Worm (Caenorhabditis elegans) whole organism, early embryonic: Measurements from ENCODE around the gene C08B6.6.

ENCODE experiments used
- B0310.2 ChIP-seq: sonication (generic microtip); optimal IDR thresholded peaks from 2 replicates; lab custom pipeline; 2016; ENCODE audit warnings: mild to moderate bottlenecking, missing genetic modification characterization, missing compliant biosample characterization
- F13C5.2 ChIP-seq: sonication (generic microtip); optimal IDR thresholded peaks from 2 replicates; lab custom pipeline; 2017; ENCODE audit warnings: mild to moderate bottlenecking, missing genetic modification characterization, inconsistent platforms, missing compliant biosample characterization
- aly-1 ChIP-seq: sonication (generic microtip); optimal IDR thresholded peaks from 2 replicates; lab custom pipeline; 2016; ENCODE audit warnings: missing genetic modification characterization, missing compliant biosample characterization
- ama-1 ChIP-seq: fragments of 150-350 bp; optimal IDR thresholded peaks from 2 replicates; lab custom pipeline; 2014
- ceh-13 ChIP-seq: fragments of 200-800 bp; sonication (Bioruptor generic); optimal IDR thresholded peaks from 2 replicates; lab custom pipeline; 2018; ENCODE audit warnings: mild to moderate bottlenecking, missing genetic modification characterization, missing compliant biosample characterization
- ceh-36 ChIP-seq: sonication (generic microtip); optimal IDR thresholded peaks from 2 replicates; lab custom pipeline; 2016; ENCODE audit warnings: missing genetic modification characterization, inconsistent platforms, missing compliant biosample characterization
- ets-7 ChIP-seq: sonication (generic microtip); optimal IDR thresholded peaks from 2 replicates; lab custom pipeline; 2016; ENCODE audit warnings: missing genotype, missing genetic modification characterization, missing compliant biosample characterization
- flt-1 ChIP-seq: fragments of 200-800 bp; sonication (Bioruptor generic); IDR thresholded peaks from 2 replicates; pipeline ENCODE4 v1.3.6; 2022; ENCODE audit warnings: missing genetic modification characterization, missing compliant biosample characterization
- hmbx-1 ChIP-seq: sonication (generic microtip); optimal IDR thresholded peaks from 2 replicates; lab custom pipeline; 2016; ENCODE audit warnings: mild to moderate bottlenecking, missing genetic modification characterization, missing compliant biosample characterization
- hmg-4 ChIP-seq: fragments of 200-800 bp; sonication (Bioruptor generic); optimal IDR thresholded peaks from 2 replicates; lab custom pipeline; 2018; ENCODE audit warnings: mild to moderate bottlenecking, missing genetic modification characterization, missing compliant biosample characterization
- hnd-1 ChIP-seq: sonication (generic microtip); optimal IDR thresholded peaks from 2 replicates; lab custom pipeline; 2016; ENCODE audit warnings: missing genetic modification characterization, missing compliant biosample characterization
- pes-1 ChIP-seq: fragments of 200-800 bp; sonication (Bioruptor generic); IDR thresholded peaks from 2 replicates; pipeline ENCODE4 v1.3.6; 2022; ENCODE audit warnings: missing genetic modification reagents, missing genetic modification characterization, missing compliant biosample characterization
- scrt-1 ChIP-seq: fragments of 200-800 bp; sonication (Bioruptor generic); IDR thresholded peaks from 2 replicates; pipeline ENCODE4 v1.3.6; 2022; ENCODE audit warnings: missing genetic modification characterization, missing compliant biosample characterization
- sea-1 ChIP-seq: fragments of 200-800 bp; sonication (Bioruptor generic); conservative IDR thresholded peaks from 2 replicates; pipeline ENCODE4 v1.3.6; 2022; ENCODE audit warnings: missing genetic modification characterization, missing compliant biosample characterization
- tbx-11 ChIP-seq: fragments of 200-800 bp; sonication (Bioruptor generic); IDR thresholded peaks from 2 replicates; pipeline ENCODE4 v1.3.6; 2022; ENCODE audit warnings: missing genetic modification characterization, missing compliant biosample characterization
- tbx-37 ChIP-seq: fragments of 200-800 bp; sonication (Bioruptor generic); conservative IDR thresholded peaks from 2 replicates; pipeline ENCODE4 v1.3.6; 2022; ENCODE audit warnings: missing genetic modification reagents, missing genetic modification characterization, missing compliant biosample characterization
- tra-4 ChIP-seq: sonication (generic microtip); optimal IDR thresholded peaks from 2 replicates; lab custom pipeline; 2017; ENCODE audit warnings: missing genetic modification characterization, missing compliant biosample characterization

C08B6.6 gene

DNA sequence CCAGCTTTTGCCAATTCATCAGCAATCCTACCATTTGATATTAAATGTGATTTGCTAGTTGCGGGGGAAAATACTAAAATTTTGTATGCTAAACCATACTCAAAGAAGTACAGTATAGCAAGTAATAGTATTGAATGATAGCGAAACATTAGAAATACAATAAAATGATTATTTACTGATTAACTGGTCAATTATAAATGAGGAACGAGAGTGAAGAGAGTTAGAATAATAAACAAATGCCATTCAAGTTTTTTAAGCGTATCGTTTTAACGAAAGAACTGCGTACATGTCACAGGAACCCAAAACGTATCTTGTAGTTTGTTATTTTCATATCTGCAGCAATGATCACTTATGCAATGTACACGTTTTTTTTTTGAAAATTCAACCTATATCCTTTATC, 25.0 kb upstream of the C08B6.6 start, which contains the start of gene ugt-47:
TSS of gene ugt-47 (minus strand) at position 169 of the 400 bp plus-strand sequence.
- TF ChIP-seq hnd-1 = no peak
- no peak for TF ChIP-seq ets-7 (tag; lab: Kevin White, UChicago)
- no peak for TF ChIP-seq ama-1 (lab: Kevin White, UChicago)

DNA sequence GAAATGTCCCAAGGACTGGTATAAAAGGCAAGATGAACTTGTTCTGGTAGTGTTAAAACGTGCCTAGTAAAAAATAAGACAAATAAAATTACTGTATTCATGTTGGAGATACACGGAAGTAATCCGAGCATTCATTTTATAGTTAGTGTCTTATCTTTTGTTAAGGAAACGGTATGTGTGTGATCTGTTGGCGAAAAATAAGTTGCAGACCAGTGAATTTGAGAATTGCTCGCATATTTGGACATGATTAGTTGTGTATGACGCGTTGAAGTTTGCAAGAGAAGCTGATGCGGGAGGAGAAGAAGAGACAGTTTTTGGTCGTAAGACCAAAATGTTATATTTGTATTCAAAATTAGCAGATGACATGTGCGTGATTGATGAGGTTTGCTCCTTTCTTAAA, 21.5 kb upstream of the C08B6.6 start, which contains the start of gene C08B6.14:
TSS of gene C08B6.14 (minus strand) at position 101 of the 400 bp plus-strand sequence.
- TF ChIP-seq aly-1 = no peak
- no peak for TF ChIP-seq ama-1 (lab: Kevin White, UChicago)
- TF ChIP-seq sea-1 = no peak
- TF ChIP-seq pes-1 = no peak
- no peak for TF ChIP-seq hnd-1

DNA sequence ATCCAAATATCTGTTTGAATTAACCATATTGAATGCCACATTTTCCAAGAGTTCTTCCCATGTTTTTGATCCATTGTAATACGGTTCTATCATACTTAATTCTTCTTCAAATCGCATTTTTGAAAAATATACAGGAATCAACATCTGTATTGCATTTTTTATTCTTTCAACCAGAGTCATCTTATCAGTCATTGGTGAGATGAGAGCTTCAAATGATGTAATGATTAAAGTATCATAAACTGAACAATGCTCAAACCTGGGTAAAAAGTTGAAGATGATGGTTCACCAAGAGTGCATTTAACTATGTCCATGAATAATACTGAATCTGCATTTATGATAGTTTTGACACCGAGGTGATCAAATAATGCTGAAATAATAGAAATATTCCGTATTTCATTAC, 19.6 kb upstream of the C08B6.6 start:
- TF ChIP-seq F13C5.2 (no peak), ceh-13 (GFP tag; lab: Kevin White, UChicago) (no peak), B0310.2 (no peak), scrt-1 (GFP tag; lab: Robert Waterston, UW) (no peak), hnd-1 (no peak), aly-1 (no peak), ets-7 (tag; lab: Kevin White, UChicago) (no peak), ceh-36 (tag; lab: Kevin White, UChicago) (no peak), tbx-37 (GFP tag; lab: Robert Waterston, UW) (no peak), sea-1 (no peak), hmg-4 (GFP tag; lab: Kevin White, UChicago) (no peak)

DNA sequence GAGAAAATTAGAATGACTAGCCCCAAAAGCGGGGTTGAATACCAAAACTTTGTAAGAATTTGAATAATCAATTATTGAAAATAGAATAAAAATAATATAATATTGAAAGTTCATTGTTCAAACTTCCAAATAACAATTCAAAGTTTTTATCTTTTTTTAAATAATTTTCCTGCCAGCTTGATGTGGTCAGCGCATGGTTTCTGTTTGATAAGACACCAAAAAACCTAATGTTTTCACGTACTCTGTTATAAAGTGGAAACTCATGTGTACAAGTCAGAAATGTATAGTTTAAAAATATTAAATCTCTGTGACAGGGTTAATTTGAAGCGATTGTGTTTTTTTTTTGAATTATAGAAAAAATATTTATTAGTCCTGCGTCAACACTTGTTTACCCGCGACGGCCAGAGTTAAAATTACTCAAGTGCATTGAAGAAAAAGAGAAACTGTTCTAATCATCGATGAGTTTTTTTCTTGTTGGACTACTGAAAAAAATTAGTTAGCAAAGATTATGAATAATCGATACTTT, 18.6 kb upstream of the C08B6.6 start, which contains the start of gene ugt-17:
TSS of gene ugt-17 (minus strand) at position 180 of the 526 bp plus-strand sequence.
- TF ChIP-seq tra-4 (tag; lab: Kevin White, UChicago) = no peak

DNA sequence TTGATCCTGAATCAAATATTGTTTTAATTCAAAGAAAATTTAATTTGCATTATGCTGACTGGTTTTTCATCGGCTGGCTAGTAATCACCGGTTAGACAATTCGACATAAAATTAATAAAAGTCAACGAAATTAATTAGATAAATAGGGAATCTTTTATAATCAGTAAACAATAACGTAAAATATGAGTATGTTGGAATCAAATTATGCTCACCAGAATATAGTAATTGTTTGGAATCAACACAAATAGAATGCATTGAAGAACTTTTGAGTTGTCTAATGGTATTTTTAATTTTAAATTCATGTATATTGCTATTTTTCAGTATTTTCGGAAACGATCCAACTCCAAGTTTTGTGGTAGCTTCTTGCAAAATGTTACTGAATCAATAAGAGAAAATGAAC, 18.0 kb upstream of the C08B6.6 start, which contains the start of gene C08B6.2:
TSS of gene C08B6.2 (plus strand) at position 301 of the 400 bp plus-strand sequence.
- TF ChIP-seq hmbx-1 (tag; lab: Kevin White, UChicago) (no peak), scrt-1 (GFP tag; lab: Robert Waterston, UW) (no peak), F13C5.2 (no peak)

DNA sequence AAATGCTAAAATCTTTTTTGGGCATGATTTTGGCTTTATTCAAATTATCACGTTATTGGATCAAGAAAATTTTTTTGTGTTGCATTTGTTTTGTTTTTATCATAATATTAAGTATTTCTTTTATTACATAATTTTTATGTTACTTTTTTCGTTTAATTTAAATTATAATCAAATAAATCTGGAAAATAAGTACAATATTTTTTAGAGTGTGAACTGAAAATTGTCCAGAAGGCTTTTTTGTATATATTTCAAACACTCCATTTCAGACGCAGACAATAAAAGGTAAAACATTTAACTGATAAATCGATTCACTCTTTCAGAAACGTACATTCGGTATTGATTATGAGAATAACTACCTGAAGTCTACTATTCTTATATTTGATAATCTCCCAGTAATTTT, 16.1 kb upstream of the C08B6.6 start, which contains the start of gene C08B6.11:
TSS of gene C08B6.11 (plus strand) at position 301 of the 400 bp plus-strand sequence.
- no peak for TF ChIP-seq hnd-1
- no peak for TF ChIP-seq sea-1
- no peak for TF ChIP-seq ama-1 (lab: Kevin White, UChicago)
- TF ChIP-seq ets-7 (tag; lab: Kevin White, UChicago) = no peak
- no peak for TF ChIP-seq ceh-36 (tag; lab: Kevin White, UChicago)

DNA sequence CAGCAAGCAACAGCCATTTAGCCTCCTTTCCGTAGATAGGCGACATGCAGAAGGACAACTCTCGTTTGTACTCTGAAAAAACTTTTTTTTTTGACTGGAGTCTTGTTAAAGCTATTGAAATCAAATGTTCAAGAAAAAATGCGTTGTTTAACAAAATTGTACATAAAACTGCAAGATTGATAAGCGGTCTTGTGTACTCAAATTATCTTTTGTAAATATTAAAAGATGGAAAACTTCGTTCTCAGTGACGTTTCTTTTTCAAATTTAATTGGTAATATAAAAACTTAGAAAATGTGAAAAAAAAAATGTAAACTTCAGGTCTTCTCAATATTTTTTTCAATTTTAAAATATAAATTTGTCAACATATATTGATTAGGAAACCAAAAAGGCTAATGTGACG, 12.3 kb upstream of the C08B6.6 start:
- no peak for TF ChIP-seq flt-1
- no peak for TF ChIP-seq pes-1
- no peak for TF ChIP-seq aly-1
- TF ChIP-seq ets-7 (tag; lab: Kevin White, UChicago) = no peak
- TF ChIP-seq F13C5.2 = no peak
- TF ChIP-seq ceh-36 (tag; lab: Kevin White, UChicago) = no peak
- TF ChIP-seq tra-4 (tag; lab: Kevin White, UChicago) = no peak
- no peak for TF ChIP-seq tbx-11
- no peak for TF ChIP-seq ama-1 (lab: Kevin White, UChicago)
- TF ChIP-seq sea-1 = no peak
- no peak for TF ChIP-seq hmg-4 (GFP tag; lab: Kevin White, UChicago)
- no peak for TF ChIP-seq ceh-13 (GFP tag; lab: Kevin White, UChicago)
- TF ChIP-seq hmbx-1 (tag; lab: Kevin White, UChicago) = no peak
- TF ChIP-seq B0310.2 = no peak
- TF ChIP-seq tbx-37 (GFP tag; lab: Robert Waterston, UW) = no peak
- TF ChIP-seq scrt-1 (GFP tag; lab: Robert Waterston, UW) = no peak

DNA sequence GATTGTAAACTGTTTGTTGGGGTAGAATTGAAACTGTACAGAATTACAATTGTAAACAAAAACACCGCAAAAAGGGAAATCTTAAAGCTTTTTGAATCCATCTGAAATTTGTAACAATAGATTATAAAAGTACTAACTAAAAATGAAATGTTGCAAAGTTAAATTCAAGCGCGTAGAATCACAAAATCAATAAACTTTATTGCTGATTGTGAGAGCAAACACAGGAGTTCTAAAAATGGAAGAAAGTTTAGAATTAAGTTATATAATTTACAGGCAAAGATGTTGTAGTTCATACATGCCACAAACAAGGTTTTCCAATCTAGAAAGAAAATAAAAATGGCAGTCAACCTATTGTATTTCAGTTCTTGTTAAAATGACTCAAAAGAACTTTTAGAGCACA, 11.2 kb upstream of the C08B6.6 start, which contains the start of gene C08B6.3:
TSS of gene C08B6.3 (minus strand) at position 101 of the 400 bp plus-strand sequence.
- TF ChIP-seq pes-1 (no peak), sea-1 (no peak), tbx-11 (no peak), F13C5.2 (no peak), flt-1 (no peak), aly-1 (no peak), ets-7 (tag; lab: Kevin White, UChicago) (no peak), ceh-13 (GFP tag; lab: Kevin White, UChicago) (no peak)

DNA sequence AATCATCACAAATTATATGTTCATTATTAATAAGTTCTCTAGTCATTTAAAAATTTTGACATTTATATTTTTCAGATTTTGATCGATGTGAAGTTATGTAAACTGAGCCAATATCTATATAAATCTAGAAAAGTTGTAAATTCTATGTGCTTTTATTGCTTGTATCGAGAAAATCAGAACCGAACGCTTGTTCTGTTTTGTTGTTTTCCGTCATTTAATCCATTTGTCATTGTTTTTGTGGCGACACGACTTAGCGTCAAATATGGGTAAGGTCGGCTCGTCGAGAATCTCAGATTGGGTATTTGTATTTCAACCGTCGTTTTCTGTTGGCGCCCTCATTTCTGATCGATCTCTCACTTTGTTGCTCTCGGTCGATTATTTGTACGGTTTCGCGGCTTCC, 9.1 kb upstream of the C08B6.6 start, which contains the start of gene cht-5:
TSS of gene cht-5 (plus strand) at position 301 of the 400 bp plus-strand sequence.
- TF ChIP-seq tra-4 (tag; lab: Kevin White, UChicago) (no peak), hnd-1 (no peak), sea-1 (no peak), ceh-13 (GFP tag; lab: Kevin White, UChicago) (no peak), ama-1 (lab: Kevin White, UChicago) (no peak), hmg-4 (GFP tag; lab: Kevin White, UChicago) (no peak), tbx-37 (GFP tag; lab: Robert Waterston, UW) (no peak), F13C5.2 (no peak), ets-7 (tag; lab: Kevin White, UChicago) (no peak), ceh-36 (tag; lab: Kevin White, UChicago) (no peak), flt-1 (no peak), hmbx-1 (tag; lab: Kevin White, UChicago) (no peak), B0310.2 (no peak), tbx-11 (no peak), scrt-1 (GFP tag; lab: Robert Waterston, UW) (no peak)
